Fruit fly (Drosophila melanogaster) whole organism, wandering third instar larva: ENCODE results near the gene Sfmbt.

Source experiments
- Abd-B ChIP-seq: fragments of >200 bp; optimal IDR thresholded peaks from 2 replicates; lab custom pipeline; 2017; ENCODE audit warnings: missing biosample characterization, missing genetic modification characterization
- CG32264 ChIP-seq: fragments of 200-800 bp; sonication (Bioruptor generic); optimal IDR thresholded peaks from 2 replicates; lab custom pipeline; 2016; ENCODE audit warnings: missing biosample characterization, missing genetic modification characterization
- CG9705 ChIP-seq: fragments of 200-800 bp; sonication (Bioruptor generic); optimal IDR thresholded peaks from 2 replicates; lab custom pipeline; 2018; ENCODE audit warnings: missing biosample characterization, mild to moderate bottlenecking, missing genetic modification characterization
- CrebA ChIP-seq: fragments of 200-800 bp; sonication (Bioruptor generic); optimal IDR thresholded peaks from 2 replicates; lab custom pipeline; 2016; ENCODE audit warnings: missing biosample characterization, mild to moderate bottlenecking, missing genetic modification characterization, borderline replicate concordance
- Dfd ChIP-seq: fragments of >200 bp; optimal IDR thresholded peaks from 2 replicates; lab custom pipeline; 2017; ENCODE audit warnings: missing biosample characterization, missing genetic modification characterization
- Dif ChIP-seq: fragments of 200-275, 200-300 bp; sonication (Bioruptor generic); optimal IDR thresholded peaks from 2 replicates; lab custom pipeline; 2018; ENCODE audit warnings: missing biosample characterization, missing genetic modification characterization; ENCODE audit not compliant: partially characterized antibody
- GATAd ChIP-seq: sonication (Bioruptor generic); optimal IDR thresholded peaks from 2 replicates; lab custom pipeline; 2016; ENCODE audit warnings: missing biosample characterization, missing genetic modification characterization
- HLH106 ChIP-seq: fragments of 200-800 bp; optimal IDR thresholded peaks from 3 replicates; lab custom pipeline; 2019; ENCODE audit warnings: missing biosample characterization, mild to moderate bottlenecking, missing genetic modification characterization, moderate library complexity
- Hnf4 ChIP-seq: fragments of 200-800 bp; sonication (Bioruptor generic); optimal IDR thresholded peaks from 2 replicates; lab custom pipeline; 2016; ENCODE audit warnings: missing biosample characterization, mild to moderate bottlenecking, missing genetic modification characterization
- Hr78 ChIP-seq: fragments of >200 bp; optimal IDR thresholded peaks from 2 replicates; lab custom pipeline; 2017; ENCODE audit warnings: missing biosample characterization, missing genetic modification characterization
- Hr83 ChIP-seq: fragments of 200-300 bp; sonication (Bioruptor generic); optimal IDR thresholded peaks from 2 replicates; lab custom pipeline; 2016; ENCODE audit warnings: missing biosample characterization, mild to moderate bottlenecking, missing genetic modification characterization, moderate library complexity; ENCODE audit not compliant: poor library complexity, severe bottlenecking
- Jra ChIP-seq: sonication (Bioruptor generic); optimal IDR thresholded peaks from 2 replicates; lab custom pipeline; 2016; ENCODE audit warnings: missing biosample characterization, missing genetic modification characterization
- Mio ChIP-seq: sonication (Bioruptor generic); optimal IDR thresholded peaks from 2 replicates; lab custom pipeline; 2016; ENCODE audit warnings: missing biosample characterization, missing genetic modification characterization
- Myc ChIP-seq: fragments of >200 bp; optimal IDR thresholded peaks from 2 replicates; lab custom pipeline; 2017
- N ChIP-seq: fragments of >200 bp; optimal IDR thresholded peaks from 2 replicates; lab custom pipeline; 2018; ENCODE audit warnings: missing biosample characterization, missing external identifiers, missing genetic modification characterization
- OdsH ChIP-seq: fragments of 200-800 bp; sonication (Bioruptor generic); optimal IDR thresholded peaks from 2 replicates; lab custom pipeline; 2016; ENCODE audit warnings: missing biosample characterization, mild to moderate bottlenecking, missing genetic modification characterization
- Rel ChIP-seq, 2 experiments: fragments of 200-800 bp; sonication (Bioruptor generic) in 1 of 2; optimal IDR thresholded peaks; 2 replicates in 1 of 2; 3 replicates in 1 of 2; lab custom pipeline; 2016 to 2019; ENCODE audit warnings: mild to moderate bottlenecking in 2 of 2, missing biosample characterization in 2 of 2, missing genetic modification characterization in 2 of 2, moderate library complexity in 1 of 2
- Sp1 ChIP-seq: fragments of 200-800 bp; sonication (Bioruptor generic); optimal IDR thresholded peaks from 3 replicates; lab custom pipeline; 2019; ENCODE audit warnings: missing biosample characterization, mild to moderate bottlenecking, missing genetic modification characterization, moderate library complexity
- Vsx2 ChIP-seq: fragments of 200-300, 225-300 bp; sonication (Bioruptor generic); optimal IDR thresholded peaks from 2 replicates; lab custom pipeline; 2018; ENCODE audit warnings: missing biosample characterization, missing genetic modification characterization; ENCODE audit not compliant: partially characterized antibody
- br ChIP-seq: fragments of 200-800 bp; sonication (Bioruptor generic); optimal IDR thresholded peaks from 2 replicates; lab custom pipeline; 2016; ENCODE audit warnings: missing biosample characterization, missing genetic modification characterization
- brk ChIP-seq: fragments of 200-800 bp; sonication (Bioruptor generic); optimal IDR thresholded peaks from 2 replicates; lab custom pipeline; 2016; ENCODE audit warnings: missing biosample characterization, mild to moderate bottlenecking, missing genetic modification characterization
- dl ChIP-seq, 2 experiments: fragments of 175-275, 200-275 bp in 1 of 2; fragments of 200-275 bp in 1 of 2; sonication (Bioruptor generic); optimal IDR thresholded peaks; lab custom pipeline; 2018; ENCODE audit warnings: mild to moderate bottlenecking in 2 of 2, missing biosample characterization in 2 of 2, missing genetic modification characterization in 2 of 2, moderate library complexity in 2 of 2; ENCODE audit not compliant: partially characterized antibody in 2 of 2, insufficient read depth in 1 of 2
- dmrt93B ChIP-seq: fragments of 200-800 bp; sonication (Bioruptor generic); optimal IDR thresholded peaks from 2 replicates; lab custom pipeline; 2018; ENCODE audit warnings: missing biosample characterization, mild to moderate bottlenecking, missing genetic modification characterization
- dsf ChIP-seq: sonication (Bioruptor generic); optimal IDR thresholded peaks from 2 replicates; lab custom pipeline; 2016; ENCODE audit warnings: missing biosample characterization, missing genetic modification characterization, borderline replicate concordance
- ey ChIP-seq: fragments of 200-800 bp; sonication (Bioruptor generic); optimal IDR thresholded peaks from 2 replicates; lab custom pipeline; 2016; ENCODE audit warnings: missing biosample characterization, missing genetic modification characterization
- foxo ChIP-seq, 2 experiments: fragments of 200-800 bp; sonication (Bioruptor generic); optimal IDR thresholded peaks; 2 replicates in 1 of 2; 3 replicates in 1 of 2; lab custom pipeline; 2016 to 2017; ENCODE audit warnings: missing biosample characterization in 2 of 2, missing genetic modification characterization in 2 of 2
- fru ChIP-seq: fragments of 200-800 bp; sonication (Bioruptor generic); optimal IDR thresholded peaks from 3 replicates; lab custom pipeline; 2016; ENCODE audit warnings: missing biosample characterization, mild to moderate bottlenecking, missing genetic modification characterization
- h ChIP-seq: fragments of 200-800 bp; sonication (Bioruptor generic); optimal IDR thresholded peaks from 3 replicates; lab custom pipeline; 2016; ENCODE audit warnings: missing biosample characterization, mild to moderate bottlenecking, missing genetic modification characterization
- jim ChIP-seq: fragments of 175-275, 200-325 bp; sonication (Bioruptor generic); optimal IDR thresholded peaks from 2 replicates; lab custom pipeline; 2016; ENCODE audit warnings: missing biosample characterization, mild to moderate bottlenecking, missing genetic modification characterization
- lola ChIP-seq: fragments of >200 bp; optimal IDR thresholded peaks from 2 replicates; lab custom pipeline; 2017; ENCODE audit warnings: missing biosample characterization, missing genetic modification characterization
- pan ChIP-seq: fragments of >200 bp; optimal IDR thresholded peaks from 2 replicates; lab custom pipeline; 2017
- psq ChIP-seq: fragments of 200-800 bp; sonication (Bioruptor generic); optimal IDR thresholded peaks from 3 replicates; lab custom pipeline; 2017; ENCODE audit warnings: missing biosample characterization, mild to moderate bottlenecking, missing genetic modification characterization, moderate library complexity
- rgr ChIP-seq: fragments of 200-800 bp; sonication (Bioruptor generic); optimal IDR thresholded peaks from 3 replicates; lab custom pipeline; 2016; ENCODE audit warnings: missing biosample characterization, mild to moderate bottlenecking, missing genetic modification characterization
- sage ChIP-seq: fragments of 200-800 bp; sonication (Bioruptor generic); optimal IDR thresholded peaks from 2 replicates; lab custom pipeline; 2016; ENCODE audit warnings: missing biosample characterization, mild to moderate bottlenecking, missing genetic modification characterization
- sv ChIP-seq: fragments of 200-800 bp; sonication (Bioruptor generic); optimal IDR thresholded peaks from 3 replicates; lab custom pipeline; 2016; ENCODE audit warnings: missing biosample characterization, missing genetic modification characterization
- tai ChIP-seq: sonication (Bioruptor generic); optimal IDR thresholded peaks from 2 replicates; lab custom pipeline; 2016; ENCODE audit warnings: missing biosample characterization, missing genetic modification characterization
- usp ChIP-seq: fragments of >200 bp; optimal IDR thresholded peaks from 2 replicates; lab custom pipeline; 2017; ENCODE audit warnings: missing biosample characterization, missing genetic modification characterization
- woc ChIP-seq: sonication (Bioruptor generic); optimal IDR thresholded peaks from 2 replicates; lab custom pipeline; 2016; ENCODE audit warnings: missing biosample characterization, mild to moderate bottlenecking, missing genetic modification characterization

Sfmbt gene

dm6 chr2L:13156349-13156748 lies 20.2 kb downstream of the Sfmbt start:
- TF ChIP-seq Sp1 (GFP tag; lab: Kevin White, UChicago) = peak; percentile 1
- TF ChIP-seq psq (GFP tag; lab: Kevin White, UChicago) = peak; percentile 22
- peak in 1 of 2 experiments; percentile 24 for TF ChIP-seq foxo (GFP tag; optimal IDR thresholded peaks at IDR 0.05; lab: Kevin White, UChicago)
- TF ChIP-seq Dfd (GFP tag; lab: Kevin White, UChicago) = no peak
- no peak for TF ChIP-seq sage (GFP tag; lab: Kevin White, UChicago)

- peak; percentile 14 for TF ChIP-seq Dif (GFP tag; lab: Kevin White, UChicago)
- no peak for TF ChIP-seq dmrt93B
- TF ChIP-seq pan = no peak
Observed at dm6 chr2L:13154313-13154712, 22.3 kb downstream of the Sfmbt start.

dm6 chr2L:13146254-13146653 lies 30.3 kb downstream of the Sfmbt start:
- TF ChIP-seq dmrt93B (peak; percentile 3), Sp1 (GFP tag; lab: Kevin White, UChicago) (peak; percentile 54), rgr (GFP tag; lab: Kevin White, UChicago) (peak; percentile 16), Vsx2 (GFP tag; lab: Kevin White, UChicago) (no peak), psq (GFP tag; lab: Kevin White, UChicago) (peak; percentile 46), Jra (GFP tag; lab: Kevin White, UChicago) (no peak), OdsH (peak; percentile 20), HLH106 (tag; lab: Kevin White, UChicago) (peak; percentile 62), foxo (GFP tag; optimal IDR thresholded peaks at IDR 0.05; lab: Kevin White, UChicago) (peak in 1 of 2 experiments; percentile 38)
- TF ChIP-seq, all 38 proteins: peak for 7

dm6 chr2L:13145035-13145683 lies 31.4 kb downstream of the Sfmbt start:
- no peak for TF ChIP-seq brk
- peak; percentile 56 for TF ChIP-seq sv (GFP tag; lab: Kevin White, UChicago)
- TF ChIP-seq ey = peak; percentile 46
- no peak for TF ChIP-seq Dfd (GFP tag; lab: Kevin White, UChicago)
- no peak for TF ChIP-seq CrebA (GFP tag; lab: Kevin White, UChicago)
- TF ChIP-seq Myc (lab: Kevin White, UChicago) = no peak
- no peak for TF ChIP-seq dl (GFP tag; optimal IDR thresholded peaks at IDR 0.05; lab: Kevin White, UChicago; ENCODE audit: insufficient read depth in 1 of 2, partially characterized antibody in 2 of 2)
- TF ChIP-seq Dif (GFP tag; lab: Kevin White, UChicago) = no peak
- no peak for TF ChIP-seq N (GFP tag; lab: Kevin White, UChicago)
- peak; percentile 16 for TF ChIP-seq psq (GFP tag; lab: Kevin White, UChicago)
- peak; percentile 41 for TF ChIP-seq OdsH
- TF ChIP-seq Hnf4 (GFP tag; lab: Kevin White, UChicago) = peak; percentile 25
- TF ChIP-seq Hr78 (GFP tag; lab: Kevin White, UChicago) = no peak
- TF ChIP-seq Sp1 (GFP tag; lab: Kevin White, UChicago) = no peak
- TF ChIP-seq dmrt93B = no peak
- peak in 1 of 2 experiments; percentile 57 for TF ChIP-seq foxo (GFP tag; optimal IDR thresholded peaks at IDR 0.05; lab: Kevin White, UChicago)
- TF ChIP-seq HLH106 (tag; lab: Kevin White, UChicago) = peak; percentile 41
- no peak for TF ChIP-seq CG9705 (GFP tag; lab: Kevin White, UChicago)
- no peak for TF ChIP-seq Jra (GFP tag; lab: Kevin White, UChicago)
- no peak for TF ChIP-seq Vsx2 (GFP tag; lab: Kevin White, UChicago)
- peak; percentile 67 for TF ChIP-seq rgr (GFP tag; lab: Kevin White, UChicago)
- TF ChIP-seq Abd-B (GFP tag; lab: Kevin White, UChicago) = no peak
- TF ChIP-seq h (GFP tag; lab: Kevin White, UChicago) = peak; percentile 60
- TF ChIP-seq Mio (GFP tag; lab: Kevin White, UChicago) = no peak
- TF ChIP-seq GATAd (GFP tag; lab: Kevin White, UChicago) = no peak
- no peak for TF ChIP-seq usp (GFP tag; lab: Kevin White, UChicago)
- no peak for TF ChIP-seq jim (GFP tag; lab: Kevin White, UChicago)
- no peak for TF ChIP-seq Rel (GFP tag; optimal IDR thresholded peaks at IDR 0.05; lab: Kevin White, UChicago)
- TF ChIP-seq Rel (tag; optimal IDR thresholded peaks at IDR 0.05; lab: Kevin White, UChicago) = no peak
- TF ChIP-seq woc (GFP tag; lab: Kevin White, UChicago) = peak; percentile 33
- TF ChIP-seq Hr83 (GFP tag; lab: Kevin White, UChicago) = no peak
- no peak for TF ChIP-seq dsf (GFP tag; lab: Kevin White, UChicago)
- TF ChIP-seq br (GFP tag; lab: Kevin White, UChicago) = peak; percentile 2
- TF ChIP-seq fru (GFP tag; lab: Kevin White, UChicago) = peak; percentile 44
- no peak for TF ChIP-seq CG32264
- TF ChIP-seq sage (GFP tag; lab: Kevin White, UChicago) = no peak
- TF ChIP-seq pan = no peak
- no peak for TF ChIP-seq lola (GFP tag; lab: Kevin White, UChicago)
- no peak for TF ChIP-seq tai (GFP tag; lab: Kevin White, UChicago)
